Fruit fly (Drosophila melanogaster) whole organism, wandering third instar larva: ENCODE measurements around the gene CG15545.

ENCODE experiments used
- Abd-B ChIP-seq: fragments of >200 bp; optimal IDR thresholded peaks from 2 replicates; lab custom pipeline; 2017; ENCODE audit warnings: missing biosample characterization, missing genetic modification characterization
- CG32264 ChIP-seq: fragments of 200-800 bp; sonication (Bioruptor generic); optimal IDR thresholded peaks from 2 replicates; lab custom pipeline; 2016; ENCODE audit warnings: missing biosample characterization, missing genetic modification characterization
- CG9705 ChIP-seq: fragments of 200-800 bp; sonication (Bioruptor generic); optimal IDR thresholded peaks from 2 replicates; lab custom pipeline; 2018; ENCODE audit warnings: missing biosample characterization, mild to moderate bottlenecking, missing genetic modification characterization
- Dfd ChIP-seq: fragments of >200 bp; optimal IDR thresholded peaks from 2 replicates; lab custom pipeline; 2017; ENCODE audit warnings: missing biosample characterization, missing genetic modification characterization
- Dif ChIP-seq: fragments of 200-275, 200-300 bp; sonication (Bioruptor generic); optimal IDR thresholded peaks from 2 replicates; lab custom pipeline; 2018; ENCODE audit warnings: missing biosample characterization, missing genetic modification characterization; ENCODE audit not compliant: partially characterized antibody
- HLH106 ChIP-seq: fragments of 200-800 bp; optimal IDR thresholded peaks from 3 replicates; lab custom pipeline; 2019; ENCODE audit warnings: missing biosample characterization, mild to moderate bottlenecking, missing genetic modification characterization, moderate library complexity
- Hnf4 ChIP-seq: fragments of 200-800 bp; sonication (Bioruptor generic); optimal IDR thresholded peaks from 2 replicates; lab custom pipeline; 2016; ENCODE audit warnings: missing biosample characterization, mild to moderate bottlenecking, missing genetic modification characterization
- Hr78 ChIP-seq: fragments of >200 bp; optimal IDR thresholded peaks from 2 replicates; lab custom pipeline; 2017; ENCODE audit warnings: missing biosample characterization, missing genetic modification characterization
- Hr83 ChIP-seq: fragments of 200-300 bp; sonication (Bioruptor generic); optimal IDR thresholded peaks from 2 replicates; lab custom pipeline; 2016; ENCODE audit warnings: missing biosample characterization, mild to moderate bottlenecking, missing genetic modification characterization, moderate library complexity; ENCODE audit not compliant: poor library complexity, severe bottlenecking
- Jra ChIP-seq: sonication (Bioruptor generic); optimal IDR thresholded peaks from 2 replicates; lab custom pipeline; 2016; ENCODE audit warnings: missing biosample characterization, missing genetic modification characterization
- Mio ChIP-seq: sonication (Bioruptor generic); optimal IDR thresholded peaks from 2 replicates; lab custom pipeline; 2016; ENCODE audit warnings: missing biosample characterization, missing genetic modification characterization
- Myc ChIP-seq: fragments of >200 bp; optimal IDR thresholded peaks from 2 replicates; lab custom pipeline; 2017
- N ChIP-seq: fragments of >200 bp; optimal IDR thresholded peaks from 2 replicates; lab custom pipeline; 2018; ENCODE audit warnings: missing biosample characterization, missing external identifiers, missing genetic modification characterization
- OdsH ChIP-seq: fragments of 200-800 bp; sonication (Bioruptor generic); optimal IDR thresholded peaks from 2 replicates; lab custom pipeline; 2016; ENCODE audit warnings: missing biosample characterization, mild to moderate bottlenecking, missing genetic modification characterization
- Rel ChIP-seq, 2 experiments: fragments of 200-800 bp; sonication (Bioruptor generic) in 1 of 2; optimal IDR thresholded peaks; 2 replicates in 1 of 2; 3 replicates in 1 of 2; lab custom pipeline; 2016 to 2019; ENCODE audit warnings: mild to moderate bottlenecking in 2 of 2, missing biosample characterization in 2 of 2, missing genetic modification characterization in 2 of 2, moderate library complexity in 1 of 2
- Sp1 ChIP-seq: fragments of 200-800 bp; sonication (Bioruptor generic); optimal IDR thresholded peaks from 3 replicates; lab custom pipeline; 2019; ENCODE audit warnings: missing biosample characterization, mild to moderate bottlenecking, missing genetic modification characterization, moderate library complexity
- Vsx2 ChIP-seq: fragments of 200-300, 225-300 bp; sonication (Bioruptor generic); optimal IDR thresholded peaks from 2 replicates; lab custom pipeline; 2018; ENCODE audit warnings: missing biosample characterization, missing genetic modification characterization; ENCODE audit not compliant: partially characterized antibody
- br ChIP-seq: fragments of 200-800 bp; sonication (Bioruptor generic); optimal IDR thresholded peaks from 2 replicates; lab custom pipeline; 2016; ENCODE audit warnings: missing biosample characterization, missing genetic modification characterization
- brk ChIP-seq: fragments of 200-800 bp; sonication (Bioruptor generic); optimal IDR thresholded peaks from 2 replicates; lab custom pipeline; 2016; ENCODE audit warnings: missing biosample characterization, mild to moderate bottlenecking, missing genetic modification characterization
- dl ChIP-seq, 2 experiments: fragments of 175-275, 200-275 bp in 1 of 2; fragments of 200-275 bp in 1 of 2; sonication (Bioruptor generic); optimal IDR thresholded peaks; lab custom pipeline; 2018; ENCODE audit warnings: mild to moderate bottlenecking in 2 of 2, missing biosample characterization in 2 of 2, missing genetic modification characterization in 2 of 2, moderate library complexity in 2 of 2; ENCODE audit not compliant: partially characterized antibody in 2 of 2, insufficient read depth in 1 of 2
- dmrt93B ChIP-seq: fragments of 200-800 bp; sonication (Bioruptor generic); optimal IDR thresholded peaks from 2 replicates; lab custom pipeline; 2018; ENCODE audit warnings: missing biosample characterization, mild to moderate bottlenecking, missing genetic modification characterization
- dsf ChIP-seq: sonication (Bioruptor generic); optimal IDR thresholded peaks from 2 replicates; lab custom pipeline; 2016; ENCODE audit warnings: missing biosample characterization, missing genetic modification characterization, borderline replicate concordance
- ey ChIP-seq: fragments of 200-800 bp; sonication (Bioruptor generic); optimal IDR thresholded peaks from 2 replicates; lab custom pipeline; 2016; ENCODE audit warnings: missing biosample characterization, missing genetic modification characterization
- foxo ChIP-seq, 2 experiments: fragments of 200-800 bp; sonication (Bioruptor generic); optimal IDR thresholded peaks; 2 replicates in 1 of 2; 3 replicates in 1 of 2; lab custom pipeline; 2016 to 2017; ENCODE audit warnings: missing biosample characterization in 2 of 2, missing genetic modification characterization in 2 of 2
- fru ChIP-seq: fragments of 200-800 bp; sonication (Bioruptor generic); optimal IDR thresholded peaks from 3 replicates; lab custom pipeline; 2016; ENCODE audit warnings: missing biosample characterization, mild to moderate bottlenecking, missing genetic modification characterization
- lola ChIP-seq: fragments of >200 bp; optimal IDR thresholded peaks from 2 replicates; lab custom pipeline; 2017; ENCODE audit warnings: missing biosample characterization, missing genetic modification characterization
- pan ChIP-seq: fragments of >200 bp; optimal IDR thresholded peaks from 2 replicates; lab custom pipeline; 2017
- psq ChIP-seq: fragments of 200-800 bp; sonication (Bioruptor generic); optimal IDR thresholded peaks from 3 replicates; lab custom pipeline; 2017; ENCODE audit warnings: missing biosample characterization, mild to moderate bottlenecking, missing genetic modification characterization, moderate library complexity
- rgr ChIP-seq: fragments of 200-800 bp; sonication (Bioruptor generic); optimal IDR thresholded peaks from 3 replicates; lab custom pipeline; 2016; ENCODE audit warnings: missing biosample characterization, mild to moderate bottlenecking, missing genetic modification characterization
- sv ChIP-seq: fragments of 200-800 bp; sonication (Bioruptor generic); optimal IDR thresholded peaks from 3 replicates; lab custom pipeline; 2016; ENCODE audit warnings: missing biosample characterization, missing genetic modification characterization
- tai ChIP-seq: sonication (Bioruptor generic); optimal IDR thresholded peaks from 2 replicates; lab custom pipeline; 2016; ENCODE audit warnings: missing biosample characterization, missing genetic modification characterization
- woc ChIP-seq: sonication (Bioruptor generic); optimal IDR thresholded peaks from 2 replicates; lab custom pipeline; 2016; ENCODE audit warnings: missing biosample characterization, mild to moderate bottlenecking, missing genetic modification characterization

CG15545 gene

DNA sequence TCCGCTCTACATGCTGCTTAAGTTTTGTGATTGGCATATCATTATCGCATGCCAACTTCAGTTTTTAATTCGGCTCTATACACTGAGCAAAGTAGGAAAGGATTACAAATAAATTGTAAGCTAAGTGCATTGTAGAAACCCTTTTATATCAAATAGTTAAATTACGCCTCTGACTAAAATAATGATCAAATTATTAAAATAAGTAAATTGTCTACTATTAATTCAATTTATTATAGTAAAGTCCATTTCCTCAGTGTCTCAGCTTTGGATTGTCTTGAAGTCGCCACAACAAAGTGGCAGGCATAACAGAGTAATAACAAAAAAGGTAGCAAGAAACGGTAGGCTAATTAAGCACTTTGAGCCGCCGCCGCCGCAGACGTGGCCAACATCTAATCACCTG lies 9.7 kb downstream of the CG15545 start:
- no peak for TF ChIP-seq dl (GFP tag; optimal IDR thresholded peaks at IDR 0.05; lab: Kevin White, UChicago; ENCODE audit: insufficient read depth in 1 of 2, partially characterized antibody in 2 of 2)
- TF ChIP-seq tai (GFP tag; lab: Kevin White, UChicago) = no peak
- no peak for TF ChIP-seq dmrt93B (GFP tag; lab: Kevin White, UChicago)
- no peak for TF ChIP-seq foxo (GFP tag; optimal IDR thresholded peaks at IDR 0.05; lab: Kevin White, UChicago)
- no peak for TF ChIP-seq Dif (GFP tag; lab: Kevin White, UChicago)
- TF ChIP-seq dsf (GFP tag; lab: Kevin White, UChicago) = no peak
- TF ChIP-seq Hr78 (GFP tag; lab: Kevin White, UChicago) = no peak
- no peak for TF ChIP-seq Sp1 (GFP tag; lab: Kevin White, UChicago)
- no peak for TF ChIP-seq Mio (GFP tag; lab: Kevin White, UChicago)
- no peak for TF ChIP-seq Hnf4 (GFP tag; lab: Kevin White, UChicago)
- no peak for TF ChIP-seq OdsH (GFP tag; lab: Kevin White, UChicago)
- TF ChIP-seq fru = no peak
- TF ChIP-seq br (GFP tag; lab: Kevin White, UChicago) = no peak
- no peak for TF ChIP-seq rgr (GFP tag; lab: Kevin White, UChicago)
- no peak for TF ChIP-seq CG9705
- no peak for TF ChIP-seq woc (GFP tag; lab: Kevin White, UChicago)
- TF ChIP-seq Dfd (GFP tag; lab: Kevin White, UChicago) = no peak
- no peak for TF ChIP-seq lola (GFP tag; lab: Kevin White, UChicago)
- no peak for TF ChIP-seq Rel (GFP tag; optimal IDR thresholded peaks at IDR 0.05; lab: Kevin White, UChicago)
- no peak for TF ChIP-seq Rel (tag; optimal IDR thresholded peaks at IDR 0.05; lab: Kevin White, UChicago)

DNA sequence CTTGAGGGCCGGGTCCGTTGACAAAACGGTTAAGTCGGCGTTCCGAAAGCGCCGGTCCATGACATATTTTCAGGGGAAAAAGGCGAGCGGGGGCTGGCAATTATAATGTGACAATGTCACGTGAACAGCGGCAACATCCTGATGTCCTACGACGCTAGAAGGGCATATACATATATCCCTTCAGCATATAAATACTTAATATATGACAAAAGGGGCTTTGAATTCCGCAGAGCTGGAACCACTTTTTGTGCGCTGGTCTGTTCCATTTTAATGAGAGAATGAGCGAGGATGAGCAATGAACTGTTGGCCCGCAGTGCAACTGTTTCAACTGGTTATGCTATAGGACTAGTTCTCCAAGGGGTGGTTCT lies 11.6 kb downstream of the CG15545 start:
- no peak for TF ChIP-seq woc (GFP tag; lab: Kevin White, UChicago)

DNA sequence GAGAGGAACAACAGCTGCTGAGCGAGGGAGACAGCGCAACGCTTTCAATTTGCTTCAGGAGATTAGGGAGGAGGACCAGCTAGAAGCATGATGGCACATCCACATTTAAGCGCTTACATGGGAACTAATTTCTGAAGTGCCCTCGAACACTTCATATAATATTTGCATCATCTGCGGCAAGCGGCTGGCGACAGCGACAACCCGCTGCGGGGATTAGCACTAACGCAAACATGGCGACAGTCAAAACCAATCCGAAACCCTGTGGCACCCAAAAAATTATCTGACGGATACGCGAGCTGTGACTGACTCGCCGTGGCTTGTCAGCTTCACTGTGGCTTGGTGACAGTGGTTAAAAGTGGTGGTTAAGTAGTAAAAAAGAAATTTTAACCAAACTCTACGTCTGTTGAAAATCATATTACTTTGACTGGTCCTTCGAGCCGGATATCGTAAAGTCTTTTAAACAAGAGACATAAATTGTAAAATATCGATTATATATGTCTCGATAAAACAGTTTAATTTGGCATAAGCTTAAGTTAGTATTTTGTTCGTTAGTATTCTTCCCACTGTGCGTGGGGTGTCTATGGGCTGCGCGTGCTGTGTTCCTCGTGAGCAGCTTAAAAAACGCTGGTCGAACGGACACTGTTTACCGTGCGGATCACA lies 12.1 kb downstream of the CG15545 start:
- TF ChIP-seq br (GFP tag; lab: Kevin White, UChicago) (no peak), Mio (GFP tag; lab: Kevin White, UChicago) (no peak), N (GFP tag; lab: Kevin White, UChicago) (no peak), Vsx2 (no peak), foxo (GFP tag; optimal IDR thresholded peaks at IDR 0.05; lab: Kevin White, UChicago) (no peak), Sp1 (GFP tag; lab: Kevin White, UChicago) (no peak), Dfd (GFP tag; lab: Kevin White, UChicago) (no peak), OdsH (GFP tag; lab: Kevin White, UChicago) (no peak), ey (GFP tag; lab: Kevin White, UChicago) (no peak), dl (GFP tag; optimal IDR thresholded peaks at IDR 0.05; lab: Kevin White, UChicago; ENCODE audit: insufficient read depth in 1 of 2, partially characterized antibody in 2 of 2) (no peak), HLH106 (tag; lab: Kevin White, UChicago) (no peak), Hr83 (GFP tag; lab: Kevin White, UChicago) (no peak), Jra (no peak), psq (no peak), Hr78 (GFP tag; lab: Kevin White, UChicago) (no peak), Dif (GFP tag; lab: Kevin White, UChicago) (no peak), CG32264 (GFP tag; lab: Kevin White, UChicago) (no peak), sv (GFP tag; lab: Kevin White, UChicago) (no peak)

dm6 chr3R:30856596-30856995 lies 15.6 kb downstream of the CG15545 start:
- TF ChIP-seq Vsx2 (no peak), pan (lab: Kevin White, UChicago) (no peak), dl (GFP tag; optimal IDR thresholded peaks at IDR 0.05; lab: Kevin White, UChicago; ENCODE audit: insufficient read depth in 1 of 2, partially characterized antibody in 2 of 2) (no peak), dmrt93B (GFP tag; lab: Kevin White, UChicago) (no peak), psq (no peak)

DNA sequence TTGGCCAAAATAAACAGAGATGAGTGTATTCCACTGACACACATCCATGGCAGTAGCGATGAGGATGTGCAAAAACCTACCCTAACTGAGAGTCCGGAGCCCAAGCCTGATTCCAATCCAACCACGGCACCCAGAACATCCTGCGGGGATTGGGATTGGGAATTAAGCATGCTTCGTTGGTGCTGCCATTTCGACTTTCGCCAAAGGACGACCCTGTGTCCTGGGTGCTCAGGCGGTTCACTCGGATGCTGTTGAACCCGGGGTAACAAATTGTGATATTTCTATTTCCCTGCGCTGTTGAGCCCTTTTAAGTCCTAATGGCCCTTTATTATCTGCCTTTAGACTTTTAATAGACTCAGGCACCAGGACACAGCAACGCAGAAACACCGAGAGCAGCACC lies 17.0 kb downstream of the CG15545 start:
- TF ChIP-seq brk (no peak), Rel (GFP tag; optimal IDR thresholded peaks at IDR 0.05; lab: Kevin White, UChicago) (no peak), Rel (tag; optimal IDR thresholded peaks at IDR 0.05; lab: Kevin White, UChicago) (no peak), Mio (GFP tag; lab: Kevin White, UChicago) (no peak), Sp1 (GFP tag; lab: Kevin White, UChicago) (no peak), Vsx2 (no peak), foxo (GFP tag; optimal IDR thresholded peaks at IDR 0.05; lab: Kevin White, UChicago) (no peak), pan (lab: Kevin White, UChicago) (no peak), Hnf4 (GFP tag; lab: Kevin White, UChicago) (no peak), ey (GFP tag; lab: Kevin White, UChicago) (no peak), Hr83 (GFP tag; lab: Kevin White, UChicago) (no peak), Abd-B (GFP tag; lab: Kevin White, UChicago) (no peak), Dfd (GFP tag; lab: Kevin White, UChicago) (no peak), Myc (no peak)
